Worm (Caenorhabditis elegans): Measurements from ENCODE around the gene hcf-1.

Gene hcf-1

DNA sequence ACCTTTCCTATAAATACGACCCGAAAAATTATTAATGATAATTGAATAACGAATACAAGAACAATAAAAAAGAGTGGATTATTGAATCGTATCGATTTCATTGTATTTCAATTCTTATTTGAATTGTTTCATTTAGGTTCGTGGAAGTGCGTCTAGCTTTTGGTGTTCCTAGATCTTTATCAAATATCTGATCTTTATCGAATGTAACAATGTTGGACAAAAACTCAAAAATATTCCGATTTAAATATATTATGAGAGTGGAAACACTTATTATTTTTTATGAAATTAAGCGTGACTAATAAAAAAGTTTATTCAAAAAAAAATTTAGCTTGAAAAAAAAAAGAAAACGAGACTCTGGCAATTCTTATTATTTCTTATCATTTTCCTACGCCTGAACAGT, 42.1 kb downstream of the hcf-1 start, which contains the start of the genes C50F7.9 and C50F7.3:
TSS of gene C50F7.9 (minus strand) at position 101 of the 400 bp plus-strand sequence.
TSS of gene C50F7.3 (plus strand) at position 370 of the 400 bp plus-strand sequence.
- no peak for TF ChIP-seq sptf-1 (tag; optimal IDR thresholded peaks at IDR 0.05)
- TF ChIP-seq ztf-4 (tag; optimal IDR thresholded peaks at IDR 0.05), result no peak
- no peak for TF ChIP-seq nhr-28 (tag; optimal IDR thresholded peaks at IDR 0.05)
- TF ChIP-seq nhr-47 (tag; optimal IDR thresholded peaks at IDR 0.05), result no peak
- TF ChIP-seq unc-62 (GFP tag; optimal IDR thresholded peaks at IDR 0.05), result no peak
- TF ChIP-seq unc-86 (tag; optimal IDR thresholded peaks at IDR 0.05), result no peak
- TF ChIP-seq pqm-1 (tag; optimal IDR thresholded peaks at IDR 0.05), result no peak
- TF ChIP-seq egl-13 (tag; optimal IDR thresholded peaks at IDR 0.05), result no peak
- TF ChIP-seq fkh-4 (tag; optimal IDR thresholded peaks at IDR 0.05; ENCODE audit: borderline replicate concordance), result no peak
- no peak for TF ChIP-seq sup-37 (GFP tag; optimal IDR thresholded peaks at IDR 0.05)
- TF ChIP-seq aha-1 (tag; optimal IDR thresholded peaks at IDR 0.05), result no peak
- TF ChIP-seq elt-3 (tag; optimal IDR thresholded peaks at IDR 0.05), result no peak
- TF ChIP-seq nhr-90 (tag; optimal IDR thresholded peaks at IDR 0.05; ENCODE audit: poor library complexity), result no peak
- no peak for TF ChIP-seq efl-1 (optimal IDR thresholded peaks at IDR 0.05)
- TF ChIP-seq efl-1 (GFP tag; optimal IDR thresholded peaks at IDR 0.05 in 1 of 2), result no peak
- TF ChIP-seq nhr-84 (tag; optimal IDR thresholded peaks at IDR 0.05), result no peak
- TF ChIP-seq fkh-10 (GFP tag; optimal IDR thresholded peaks at IDR 0.05), result no peak
- no peak for TF ChIP-seq elt-2 (tag; optimal IDR thresholded peaks at IDR 0.05)
- TF ChIP-seq fos-1 (tag; optimal IDR thresholded peaks at IDR 0.05), result no peak
- TF ChIP-seq zip-4 (GFP tag; optimal IDR thresholded peaks at IDR 0.05), result no peak
- TF ChIP-seq efl-3 (GFP tag; optimal IDR thresholded peaks at IDR 0.05), result no peak

ce11 chrIV:7728402-7728963, 45.6 kb downstream of the hcf-1 start, which contains the start of gene sucg-1:
Gene sucg-1 (plus strand): TSS chrIV:7728913.
- TF ChIP-seq zip-4 (GFP tag; optimal IDR thresholded peaks at IDR 0.05), result peak; percentile 51
- TF ChIP-seq jun-1 (tag; optimal IDR thresholded peaks at IDR 0.05), result no peak
- no peak for TF ChIP-seq C04F5.9 (tag; optimal IDR thresholded peaks at IDR 0.05)
- no peak for TF ChIP-seq efl-1 (optimal IDR thresholded peaks at IDR 0.05)
- peak in 1 of 2 experiments; percentile 53 for TF ChIP-seq efl-1 (GFP tag; optimal IDR thresholded peaks at IDR 0.05 in 1 of 2)

DNA sequence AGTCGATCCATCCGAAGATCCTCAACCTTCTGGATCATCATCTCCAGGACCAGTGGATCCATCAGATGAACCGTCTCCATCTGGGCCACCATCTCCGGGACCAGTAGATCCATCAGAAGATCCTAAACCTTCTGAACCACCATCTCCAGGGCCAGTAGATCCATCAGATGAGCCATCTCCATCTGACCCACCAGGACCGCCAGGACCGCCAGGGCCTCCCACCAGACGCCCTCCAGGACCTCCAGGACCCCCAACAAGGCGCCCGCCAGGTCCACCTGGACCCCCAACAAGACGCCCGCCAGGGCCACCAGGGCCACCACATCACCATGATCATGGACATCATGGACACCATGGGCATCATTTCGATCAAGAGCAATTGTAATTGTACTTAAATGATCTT, 46.8 kb downstream of the hcf-1 start:
- TF ChIP-seq efl-1 (optimal IDR thresholded peaks at IDR 0.05) (no peak), efl-1 (GFP tag; optimal IDR thresholded peaks at IDR 0.05 in 1 of 2) (peak in 1 of 2 experiments; percentile 25), tlp-1 (tag; optimal IDR thresholded peaks at IDR 0.05) (no peak)

- TF ChIP-seq elt-2 (tag; optimal IDR thresholded peaks at IDR 0.05), result peak; percentile 58
- TF ChIP-seq fkh-10 (GFP tag; optimal IDR thresholded peaks at IDR 0.05), result no peak
These were observed 47.8 kb downstream of the hcf-1 start, which contains the start of gene C50F7.5 for ce11 chrIV:7726325-7726724. Gene C50F7.5 (plus strand): TSS chrIV:7726719.

DNA sequence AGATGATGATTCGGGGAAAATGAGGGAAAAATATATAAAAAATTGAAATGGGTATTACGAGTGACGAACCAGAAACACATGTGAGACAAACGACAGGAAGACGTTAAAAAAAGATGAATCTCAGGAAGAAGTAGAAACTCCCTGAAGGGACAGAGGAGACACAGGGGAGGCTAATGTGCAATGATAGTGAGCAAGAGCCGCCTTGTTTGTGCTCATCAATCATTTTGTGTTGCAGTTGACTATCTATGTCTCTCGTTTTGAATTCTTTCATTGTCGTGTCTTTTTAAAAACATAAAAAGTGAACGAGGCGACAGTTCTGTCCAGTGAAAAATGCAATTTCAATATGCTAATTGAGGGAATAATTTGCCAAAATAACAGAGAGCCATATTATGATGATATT, 49.2 kb downstream of the hcf-1 start:
- TF ChIP-seq lin-14 (GFP tag; optimal IDR thresholded peaks at IDR 0.05) (peak; percentile 32), nhr-76 (tag; optimal IDR thresholded peaks at IDR 0.05) (no peak), dsc-1 (tag; optimal IDR thresholded peaks at IDR 0.05) (peak; percentile 26)

ce11 chrIV:7723555-7723954, 50.5 kb downstream of the hcf-1 start:
- TF ChIP-seq irx-1 (tag; optimal IDR thresholded peaks at IDR 0.05) (no peak), egl-27 (tag; optimal IDR thresholded peaks at IDR 0.05) (no peak), unc-98 (GFP tag; IDR thresholded peaks at IDR 0.05) (no peak), unc-86 (tag; optimal IDR thresholded peaks at IDR 0.05) (no peak), egl-13 (tag; optimal IDR thresholded peaks at IDR 0.05) (no peak), nhr-71 (tag; optimal IDR thresholded peaks at IDR 0.05) (peak; percentile 16), nhr-90 (tag; optimal IDR thresholded peaks at IDR 0.05; ENCODE audit: poor library complexity) (no peak), nhr-11 (tag; optimal IDR thresholded peaks at IDR 0.05) (no peak), ceh-8 (GFP tag; optimal IDR thresholded peaks at IDR 0.05) (no peak), rnt-1 (tag; optimal IDR thresholded peaks at IDR 0.05) (peak; percentile 41), mdl-1 (tag; optimal IDR thresholded peaks at IDR 0.05) (no peak)
